Worm (Caenorhabditis elegans) whole organism, L3 larva: ENCODE measurements around the gene hlh-4.

ENCODE experiments used
- R02D3.7 ChIP-seq: fragments of 150-350 bp; optimal IDR thresholded peaks from 2 replicates; lab custom pipeline; 2014; ENCODE audit warnings: missing biosample characterization, missing genetic modification characterization
- ZK546.5 ChIP-seq: sonication (generic microtip); optimal IDR thresholded peaks from 2 replicates; lab custom pipeline; 2017; ENCODE audit warnings: missing biosample characterization, missing genetic modification characterization
- aly-2 ChIP-seq: fragments of 150-350 bp; optimal IDR thresholded peaks from 2 replicates; lab custom pipeline; 2014; ENCODE audit warnings: missing biosample characterization, missing genetic modification characterization
- ceh-28 ChIP-seq: fragments of 150-350 bp; optimal IDR thresholded peaks from 2 replicates; lab custom pipeline; 2014; ENCODE audit warnings: missing biosample characterization, missing genetic modification reagents, missing genetic modification characterization
- ceh-82 ChIP-seq: fragments of 150-350 bp; optimal IDR thresholded peaks from 2 replicates; lab custom pipeline; 2014; ENCODE audit warnings: missing biosample characterization, missing genetic modification characterization
- ceh-9 ChIP-seq: sonication (generic microtip); optimal IDR thresholded peaks from 2 replicates; lab custom pipeline; 2018; ENCODE audit warnings: missing biosample characterization, missing genetic modification characterization
- daf-12 ChIP-seq: fragments of 150-350 bp; optimal IDR thresholded peaks from 2 replicates; lab custom pipeline; 2014; ENCODE audit warnings: missing biosample characterization, missing genetic modification reagents, missing genetic modification characterization
- egl-27 ChIP-seq: sonication (generic microtip); optimal IDR thresholded peaks from 4 replicates; lab custom pipeline; 2017; ENCODE audit warnings: missing biosample characterization, missing genetic modification reagents, missing genetic modification characterization
- elt-3 ChIP-seq, 3 experiments: fragments of 150-350 bp in 1 of 3; sonication (generic microtip) in 2 of 3; optimal IDR thresholded peaks; 2 replicates in 2 of 3; 4 replicates in 1 of 3; lab custom pipeline; 2014 to 2017; ENCODE audit warnings: missing biosample characterization in 3 of 3, missing genetic modification characterization in 3 of 3
- eor-1 ChIP-seq, 2 experiments: fragments of 150-350 bp; optimal IDR thresholded peaks; 2 replicates each; lab custom pipeline; 2014 to 2018; ENCODE audit warnings: missing biosample characterization in 2 of 2, missing genetic modification characterization in 2 of 2
- fkh-2 ChIP-seq: fragments of 150-350 bp; optimal IDR thresholded peaks from 2 replicates; lab custom pipeline; 2014; ENCODE audit warnings: missing biosample characterization, missing genetic modification reagents, missing genetic modification characterization
- fos-1 ChIP-seq: fragments of 150-350 bp; optimal IDR thresholded peaks from 2 replicates; lab custom pipeline; 2014; ENCODE audit warnings: missing biosample characterization, missing genetic modification characterization
- hmg-11 ChIP-seq: sonication (generic microtip); optimal IDR thresholded peaks from 2 replicates; lab custom pipeline; 2016; ENCODE audit warnings: missing genetic modification characterization, missing compliant biosample characterization
- jun-1 ChIP-seq: fragments of 150-350 bp; optimal IDR thresholded peaks from 2 replicates; lab custom pipeline; 2014; ENCODE audit warnings: missing biosample characterization, missing genetic modification reagents, missing genetic modification characterization
- lin-15B ChIP-seq: fragments of 150-350 bp; optimal IDR thresholded peaks from 2 replicates; lab custom pipeline; 2014; ENCODE audit warnings: missing biosample characterization, missing genetic modification characterization
- lin-39 ChIP-seq: fragments of 150-350 bp; optimal IDR thresholded peaks from 2 replicates; lab custom pipeline; 2018; ENCODE audit warnings: missing biosample characterization, missing genetic modification reagents, missing genetic modification characterization
- mml-1 ChIP-seq: fragments of 150-350 bp; sonication (generic microtip); optimal IDR thresholded peaks from 3 replicates; lab custom pipeline; 2014; ENCODE audit warnings: missing biosample characterization, missing genetic modification characterization
- nfya-1 ChIP-seq: sonication (generic microtip); optimal IDR thresholded peaks from 2 replicates; lab custom pipeline; 2017; ENCODE audit warnings: missing genetic modification characterization, mild to moderate bottlenecking, missing compliant biosample characterization, antibody characterized with exemption, moderate library complexity; ENCODE audit not compliant: insufficient read depth
- nhr-11 ChIP-seq: fragments of 150-350 bp; optimal IDR thresholded peaks from 2 replicates; lab custom pipeline; 2014; ENCODE audit warnings: missing biosample characterization, missing genetic modification characterization
- nhr-23 ChIP-seq: fragments of 150-350 bp; optimal IDR thresholded peaks from 2 replicates; lab custom pipeline; 2014; ENCODE audit warnings: missing biosample characterization, missing genetic modification reagents, missing genetic modification characterization
- nhr-237 ChIP-seq: fragments of 150-350 bp; optimal IDR thresholded peaks from 2 replicates; lab custom pipeline; 2014; ENCODE audit warnings: missing biosample characterization, missing genetic modification characterization
- nhr-25 ChIP-seq: sonication (generic microtip); optimal IDR thresholded peaks from 2 replicates; lab custom pipeline; 2017; ENCODE audit warnings: missing biosample characterization, missing genetic modification characterization
- nhr-67 ChIP-seq: fragments of 150-350 bp; optimal IDR thresholded peaks from 2 replicates; lab custom pipeline; 2014; ENCODE audit warnings: missing biosample characterization, missing genetic modification characterization
- nhr-76 ChIP-seq: fragments of 150-350 bp; sonication (generic microtip); optimal IDR thresholded peaks from 5 replicates; lab custom pipeline; 2014; ENCODE audit warnings: missing biosample characterization, missing genetic modification characterization
- pqm-1 ChIP-seq: fragments of 150-350 bp; optimal IDR thresholded peaks from 2 replicates; lab custom pipeline; 2017; ENCODE audit warnings: missing biosample characterization, missing genetic modification characterization, inconsistent platforms
- sea-2 ChIP-seq: fragments of 150-350 bp; sonication (generic microtip); optimal IDR thresholded peaks from 4 replicates; lab custom pipeline; 2014; ENCODE audit warnings: missing biosample characterization, missing genetic modification reagents, missing genetic modification characterization
- snpc-4 ChIP-seq: fragments of 150-350 bp; optimal IDR thresholded peaks from 2 replicates; lab custom pipeline; 2014; ENCODE audit warnings: missing biosample characterization, missing genetic modification characterization
- tbx-2 ChIP-seq: sonication (generic microtip); optimal IDR thresholded peaks from 2 replicates; lab custom pipeline; 2016; ENCODE audit warnings: mild to moderate bottlenecking, missing genetic modification characterization, missing compliant biosample characterization
- unc-39 ChIP-seq: sonication (generic microtip); optimal IDR thresholded peaks from 4 replicates; lab custom pipeline; 2017; ENCODE audit warnings: missing biosample characterization, missing genetic modification characterization
- unc-62 ChIP-seq: fragments of 150-350 bp; sonication (generic microtip); optimal IDR thresholded peaks from 4 replicates; lab custom pipeline; 2014; ENCODE audit warnings: missing biosample characterization, missing genetic modification reagents, missing genetic modification characterization
- zag-1 ChIP-seq: fragments of 150-350 bp; optimal IDR thresholded peaks from 2 replicates; lab custom pipeline; 2014; ENCODE audit warnings: missing biosample characterization, missing genetic modification characterization
- ztf-11 ChIP-seq: fragments of 150-350 bp; optimal IDR thresholded peaks from 2 replicates; lab custom pipeline; 2014; ENCODE audit warnings: missing biosample characterization, missing genetic modification characterization
- ztf-4 ChIP-seq: fragments of 150-350 bp; optimal IDR thresholded peaks from 2 replicates; lab custom pipeline; 2014; ENCODE audit warnings: missing biosample characterization, missing genetic modification characterization

hlh-4 gene

DNA sequence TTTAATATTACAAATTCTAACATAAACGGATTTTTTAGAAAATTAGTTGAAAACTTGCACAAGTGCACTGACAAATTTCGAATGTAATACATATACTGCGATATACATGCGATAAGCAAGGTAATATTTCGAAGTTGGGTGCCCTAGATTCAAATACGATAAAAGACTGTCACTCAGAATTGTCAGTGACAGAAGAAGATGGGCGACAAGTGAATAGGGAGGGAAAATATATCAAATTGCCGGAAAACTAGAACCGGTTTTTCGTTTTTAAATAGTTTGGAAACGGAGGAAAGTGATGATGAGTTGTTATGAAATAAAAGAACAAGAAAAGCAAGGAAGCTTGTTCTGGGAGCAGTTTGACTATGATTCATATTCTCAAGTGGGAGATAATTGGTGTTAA is 4.8 kb downstream of the hlh-4 start:
- TF ChIP-seq lin-15B (tag; lab: Kevin White, UChicago), result no peak
- TF ChIP-seq nhr-237, result no peak
- TF ChIP-seq zag-1 (tag; lab: Kevin White, UChicago), result no peak
- TF ChIP-seq nhr-76 (tag; lab: Kevin White, UChicago), result no peak
- TF ChIP-seq snpc-4 (tag; lab: Kevin White, UChicago), result no peak
- TF ChIP-seq lin-39 (tag; lab: Kevin White, UChicago), result no peak
- no peak for TF ChIP-seq elt-3 (tag; optimal IDR thresholded peaks at IDR 0.05; lab: Kevin White, UChicago)
- no peak for TF ChIP-seq unc-62 (GFP tag; lab: Kevin White, UChicago)
- TF ChIP-seq daf-12, result no peak
- no peak for TF ChIP-seq nfya-1 (tag; lab: Kevin White, UChicago)
- TF ChIP-seq nhr-25 (tag; lab: Kevin White, UChicago), result no peak
- no peak for TF ChIP-seq eor-1 (tag; optimal IDR thresholded peaks at IDR 0.05; lab: Kevin White, UChicago)
- TF ChIP-seq pqm-1, result no peak
- TF ChIP-seq fos-1, result no peak
- TF ChIP-seq ceh-82 (tag; lab: Kevin White, UChicago), result no peak
- no peak for TF ChIP-seq nhr-11
- no peak for TF ChIP-seq nhr-67 (tag; lab: Kevin White, UChicago)
- TF ChIP-seq, all 47 proteins: peak for 0

DNA sequence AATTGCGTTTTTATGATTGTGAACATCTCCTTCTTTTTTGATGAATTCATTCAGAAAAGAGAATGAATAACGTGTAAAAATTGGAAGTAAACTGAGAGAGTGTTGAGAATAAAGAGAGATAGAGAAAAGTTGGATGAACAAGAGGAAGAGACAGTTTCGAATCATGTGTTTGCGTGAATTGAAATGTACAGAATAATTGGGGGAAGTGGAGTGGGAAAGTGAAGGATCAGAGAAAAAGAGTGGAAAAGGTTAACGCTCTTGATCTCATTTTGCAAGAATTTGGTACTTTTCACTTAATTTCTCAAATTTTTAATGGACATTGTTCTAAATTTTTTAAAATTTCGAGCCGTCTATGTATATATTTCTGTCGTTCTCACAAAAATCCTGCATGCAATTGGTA is 5.5 kb downstream of the hlh-4 start:
- TF ChIP-seq nhr-23 (tag; lab: Kevin White, UChicago), result peak; percentile 63
- no peak for TF ChIP-seq sea-2 (GFP tag; lab: Kevin White, UChicago)
- no peak for TF ChIP-seq elt-3 (tag; optimal IDR thresholded peaks at IDR 0.05; lab: Kevin White, UChicago)
- TF ChIP-seq unc-39, result no peak
- TF ChIP-seq nhr-25 (tag; lab: Kevin White, UChicago), result peak; percentile 2
- TF ChIP-seq fos-1, result no peak
- TF ChIP-seq nfya-1 (tag; lab: Kevin White, UChicago), result no peak

DNA sequence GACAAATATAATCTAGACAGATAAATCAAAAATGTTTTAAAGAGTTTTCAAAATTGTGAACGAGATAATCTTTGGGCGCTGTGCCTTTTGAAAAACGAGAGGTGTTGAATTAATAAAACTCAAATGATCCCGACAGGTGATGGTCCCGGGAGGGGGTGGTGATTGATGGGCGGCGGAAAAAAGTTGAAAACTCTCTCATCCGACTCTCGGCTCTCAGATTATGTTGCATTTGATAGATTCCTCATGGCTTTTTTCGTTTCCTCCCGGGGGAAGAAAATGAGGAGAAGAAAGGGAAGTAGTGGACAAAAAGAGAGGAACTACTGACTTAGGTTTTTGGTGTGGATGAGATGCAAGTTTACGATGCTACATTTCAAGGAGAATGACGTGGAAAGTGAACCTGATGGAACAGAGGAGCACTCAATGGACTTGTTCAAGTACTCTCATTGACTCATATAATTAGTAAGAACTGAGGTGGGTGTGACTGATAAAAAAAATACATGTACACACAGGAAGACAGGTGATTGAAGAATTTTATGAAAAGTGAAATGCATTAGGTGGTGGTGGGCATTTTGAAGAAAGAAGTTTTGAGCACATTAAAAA is 7.4 kb downstream of the hlh-4 start:
- TF ChIP-seq unc-62 (GFP tag; lab: Kevin White, UChicago) (peak; percentile 42), lin-39 (tag; lab: Kevin White, UChicago) (peak; percentile 66), hmg-11 (no peak)
- TF ChIP-seq, all 47 proteins: peak for 2

DNA sequence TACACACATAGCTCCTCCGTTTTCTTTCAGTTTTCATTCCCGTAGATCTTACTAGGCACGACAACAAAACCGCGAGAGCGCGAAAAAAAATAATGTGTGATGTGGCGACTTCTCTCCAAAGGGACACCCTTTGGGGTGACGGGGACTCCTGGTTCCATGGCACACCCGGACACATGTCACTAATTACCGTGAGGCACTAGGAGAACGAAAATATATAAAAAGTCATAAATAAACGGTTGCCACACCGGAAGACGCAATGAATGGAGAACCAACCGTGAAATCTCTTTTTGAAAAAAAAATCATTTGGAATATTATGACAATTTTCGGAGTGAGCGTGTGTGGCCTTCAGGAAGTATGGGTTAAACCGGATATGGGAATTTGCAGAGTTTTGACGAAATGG is 8.4 kb downstream of the hlh-4 start:
- TF ChIP-seq pqm-1, result no peak
- TF ChIP-seq sea-2 (GFP tag; lab: Kevin White, UChicago), result no peak
- TF ChIP-seq ceh-82 (tag; lab: Kevin White, UChicago), result no peak
- no peak for TF ChIP-seq jun-1 (tag; lab: Kevin White, UChicago)
- no peak for TF ChIP-seq daf-12
- no peak for TF ChIP-seq nhr-11
- no peak for TF ChIP-seq egl-27 (tag; lab: Kevin White, UChicago)
- no peak for TF ChIP-seq ceh-9 (tag; lab: Kevin White, UChicago)
- TF ChIP-seq aly-2 (tag; lab: Kevin White, UChicago), result no peak

- TF ChIP-seq nhr-67 (tag; lab: Kevin White, UChicago) (no peak), mml-1 (no peak), aly-2 (tag; lab: Kevin White, UChicago) (no peak)
Observed at ce11 chrIII:9727439-9727838, 11.4 kb downstream of the hlh-4 start, which contains the start of gene C07A9.12. Gene C07A9.12, minus strand, starts transcription at chrIII:9727539.

DNA sequence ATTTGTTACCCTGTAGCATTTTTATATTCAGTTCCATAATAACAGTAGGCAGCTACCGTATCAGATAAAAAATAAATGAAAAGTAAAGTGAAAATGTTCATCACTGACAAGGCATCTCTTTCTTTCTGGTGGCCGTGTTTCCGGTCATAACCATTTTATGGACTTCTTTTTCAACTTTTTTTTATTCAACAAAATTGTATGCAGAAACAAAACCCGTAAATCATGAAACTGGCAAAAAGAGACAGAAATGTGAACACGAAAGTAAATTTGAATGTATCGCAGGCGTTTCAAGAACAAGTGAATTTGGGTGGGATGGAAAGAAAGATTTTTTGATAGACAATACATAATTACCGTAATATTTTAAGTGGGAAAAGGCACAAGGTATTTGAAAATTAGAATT is 13.7 kb downstream of the hlh-4 start, which contains the start of gene clec-162:
TSS of gene clec-162 (minus strand) at position 101 of the 400 bp plus-strand sequence.
- TF ChIP-seq nhr-11 (no peak), tbx-2 (tag; lab: Kevin White, UChicago) (no peak), ceh-9 (tag; lab: Kevin White, UChicago) (no peak), unc-39 (no peak), fkh-2 (tag; lab: Kevin White, UChicago) (no peak), nhr-237 (no peak), nhr-23 (tag; lab: Kevin White, UChicago) (no peak), ztf-11 (tag; lab: Kevin White, UChicago) (no peak), ceh-28 (tag; lab: Kevin White, UChicago) (no peak), aly-2 (tag; lab: Kevin White, UChicago) (no peak), nhr-25 (tag; lab: Kevin White, UChicago) (no peak), snpc-4 (tag; lab: Kevin White, UChicago) (no peak), ztf-4 (tag; lab: Kevin White, UChicago) (no peak), ZK546.5 (no peak), elt-3 (tag; optimal IDR thresholded peaks at IDR 0.05; lab: Kevin White, UChicago) (no peak), R02D3.7 (no peak)
- TF ChIP-seq, all 47 proteins: peak for 0
